Fruit fly (Drosophila melanogaster) whole organism: ENCODE data around the gene unc79.

ENCODE experiments used
- EcR ChIP-seq, 2 experiments: fragments of >200 bp; optimal IDR thresholded peaks; 2 replicates each; lab custom pipeline; 2017; ENCODE audit warnings: missing biosample characterization in 2 of 2, missing genetic modification characterization in 2 of 2, missing genetic modification reagents in 2 of 2
- psq ChIP-seq: fragments of >200 bp; optimal IDR thresholded peaks from 2 replicates; lab custom pipeline; 2017

dm6 chr3R:19187717-19188149, 58.2 kb downstream of the unc79 start:
- TF ChIP-seq EcR (GFP tag; optimal IDR thresholded peaks at IDR 0.05; lab: Kevin White, UChicago): no peak
- no peak for TF ChIP-seq psq (lab: Kevin White, UChicago)
